Fruit fly (Drosophila melanogaster) whole organism, embryonic: ENCODE results near the gene mxt.

ENCODE experiments used
- Aef1 ChIP-seq: fragments of 200-800 bp; sonication (Bioruptor generic); IDR thresholded peaks from 3 replicates; pipeline ENCODE4 v1.3.6; 2022; ENCODE audit warnings: missing biosample characterization, missing genetic modification characterization
- B-H1 ChIP-seq: fragments of 200-800 bp; sonication (Bioruptor generic); IDR thresholded peaks from 3 replicates; pipeline ENCODE4 v1.3.6; 2022; ENCODE audit warnings: missing biosample characterization, missing genetic modification characterization
- BtbVII ChIP-seq: fragments of 200-800 bp; sonication (Bioruptor generic); optimal IDR thresholded peaks from 3 replicates; lab custom pipeline; 2017; ENCODE audit warnings: missing biosample characterization, mild to moderate bottlenecking, missing genetic modification characterization
- CG10267 ChIP-seq: fragments of 200-800 bp; sonication (Bioruptor generic); optimal IDR thresholded peaks from 2 replicates; lab custom pipeline; 2018; ENCODE audit warnings: missing biosample characterization, mild to moderate bottlenecking, missing genetic modification characterization, moderate library complexity
- CG10654 ChIP-seq: fragments of 200-800 bp; sonication (Bioruptor generic); optimal IDR thresholded peaks from 2 replicates; lab custom pipeline; 2016; ENCODE audit warnings: missing biosample characterization, missing genetic modification characterization
- CG11093 ChIP-seq: fragments of 200-800 bp; sonication (Bioruptor generic); IDR thresholded peaks from 3 replicates; pipeline ENCODE4 v1.3.6; 2022; ENCODE audit warnings: missing biosample characterization, missing genetic modification characterization
- CG12219 ChIP-seq: fragments of 200-800 bp; sonication (Bioruptor generic); optimal IDR thresholded peaks from 3 replicates; lab custom pipeline; 2018; ENCODE audit warnings: missing biosample characterization, mild to moderate bottlenecking, missing genetic modification characterization
- CG13123 ChIP-seq: fragments of 200-800 bp; sonication (Bioruptor generic); optimal IDR thresholded peaks from 2 replicates; lab custom pipeline; 2016; ENCODE audit warnings: missing biosample characterization, missing genetic modification characterization
- CG13287 ChIP-seq: fragments of 200-800 bp; sonication (Bioruptor generic); IDR thresholded peaks from 2 replicates; pipeline ENCODE4 v1.3.6; 2022; ENCODE audit warnings: missing biosample characterization, missing genetic modification characterization; ENCODE audit not compliant: partially characterized antibody
- CG17829 ChIP-seq: fragments of 200-800 bp; optimal IDR thresholded peaks from 2 replicates; lab custom pipeline; 2019; ENCODE audit warnings: missing biosample characterization, mild to moderate bottlenecking, missing genetic modification characterization, moderate library complexity
- CG2199 ChIP-seq: fragments of 200-800 bp; sonication (Bioruptor generic); IDR thresholded peaks from 3 replicates; pipeline ENCODE4 v1.3.6; 2022; ENCODE audit warnings: missing biosample characterization, missing genetic modification characterization
- CG2678 ChIP-seq: fragments of 200-800 bp; sonication (Bioruptor generic); optimal IDR thresholded peaks from 3 replicates; lab custom pipeline; 2019; ENCODE audit warnings: missing biosample characterization, mild to moderate bottlenecking, missing genetic modification characterization, moderate library complexity
- CG3281 ChIP-seq: fragments of 200-800 bp; sonication (Bioruptor generic); optimal IDR thresholded peaks from 3 replicates; lab custom pipeline; 2017; ENCODE audit warnings: missing biosample characterization, mild to moderate bottlenecking, missing genetic modification characterization
- CG3726 ChIP-seq: fragments of 200-800 bp; sonication (Bioruptor generic); IDR thresholded peaks from 3 replicates; pipeline ENCODE4, ENCODE4 v1.3.6; 2022; ENCODE audit warnings: missing biosample characterization, missing genetic modification characterization
- CG3838 ChIP-seq: fragments of 200-800 bp; sonication (Bioruptor generic); optimal IDR thresholded peaks from 3 replicates; lab custom pipeline; 2016; ENCODE audit warnings: missing biosample characterization, missing genetic modification characterization
- CG4707 ChIP-seq: fragments of 200-800 bp; sonication (Bioruptor generic); optimal IDR thresholded peaks from 2 replicates; lab custom pipeline; 2018; ENCODE audit warnings: missing biosample characterization, mild to moderate bottlenecking, missing genetic modification characterization, moderate library complexity
- CG4820 ChIP-seq: fragments of 200-800 bp; sonication (Bioruptor generic); optimal IDR thresholded peaks from 3 replicates; lab custom pipeline; 2016; ENCODE audit warnings: missing biosample characterization, missing genetic modification characterization
- CG7786 ChIP-seq: fragments of 200-800 bp; sonication (Bioruptor generic); optimal IDR thresholded peaks from 2 replicates; lab custom pipeline; 2016; ENCODE audit warnings: missing biosample characterization, missing genetic modification characterization
- CG8359 ChIP-seq: fragments of 200-800 bp; sonication (Bioruptor generic); optimal IDR thresholded peaks from 2 replicates; lab custom pipeline; 2017; ENCODE audit warnings: missing biosample characterization, mild to moderate bottlenecking, missing genetic modification characterization, borderline replicate concordance
- CG8944 ChIP-seq: fragments of 200-800 bp; sonication (Bioruptor generic); optimal IDR thresholded peaks from 3 replicates; lab custom pipeline; 2016; ENCODE audit warnings: missing biosample characterization, missing genetic modification characterization
- CG9932 ChIP-seq: fragments of 200-800 bp; sonication (Bioruptor generic); IDR thresholded peaks from 2 replicates; pipeline ENCODE4 v1.3.6; 2022; ENCODE audit warnings: missing biosample characterization, missing genetic modification characterization
- CHES-1-like ChIP-seq: fragments of 200-800 bp; sonication (Bioruptor generic); optimal IDR thresholded peaks from 2 replicates; lab custom pipeline; 2016; ENCODE audit warnings: missing biosample characterization, missing genetic modification characterization
- CoRest ChIP-seq: fragments of 200-800 bp; sonication (Bioruptor generic); optimal IDR thresholded peaks from 3 replicates; lab custom pipeline; 2018; ENCODE audit warnings: missing biosample characterization, mild to moderate bottlenecking, missing genetic modification characterization, moderate library complexity
- Dfd ChIP-seq, 2 experiments: fragments of >200 bp; optimal IDR thresholded peaks; 2 replicates each; lab custom pipeline; 2017; ENCODE audit warnings: missing biosample characterization in 2 of 2, missing genetic modification characterization in 2 of 2
- Dll ChIP-seq: fragments of 200-800 bp; sonication (Bioruptor generic); IDR thresholded peaks from 4 replicates; pipeline ENCODE4 v1.3.6; 2022; ENCODE audit warnings: missing biosample characterization, missing genetic modification characterization; ENCODE audit not compliant: partially characterized antibody
- E2f2 ChIP-seq: fragments of 200-800 bp; sonication (Bioruptor generic); IDR thresholded peaks from 2 replicates; pipeline ENCODE4 v1.3.6; 2022; ENCODE audit warnings: missing biosample characterization, missing genetic modification characterization
- Ets65A ChIP-seq: fragments of 200-800 bp; sonication (Bioruptor generic); peaks from one replicate; lab custom pipeline; 2016; ENCODE audit warnings: missing biosample characterization, missing genetic modification characterization
- HmgD ChIP-seq: fragments of 200-800 bp; sonication (Bioruptor generic); optimal IDR thresholded peaks from 3 replicates; lab custom pipeline; 2016; ENCODE audit warnings: missing biosample characterization, missing genetic modification characterization
- Hmr ChIP-seq: fragments of 200-800 bp; sonication (Bioruptor generic); optimal IDR thresholded peaks from 3 replicates; lab custom pipeline; 2017; ENCODE audit warnings: mild to moderate bottlenecking, missing biosample characterization, missing genetic modification reagents, missing genetic modification characterization
- Hr39 ChIP-seq: fragments of >200 bp; optimal IDR thresholded peaks from 2 replicates; lab custom pipeline; 2017
- Lim3 ChIP-seq: fragments of 200-800 bp; sonication (Bioruptor generic); IDR thresholded peaks from 2 replicates; pipeline ENCODE4 v1.3.6; 2022; ENCODE audit warnings: missing biosample characterization, missing genetic modification characterization
- Med ChIP-seq: fragments of 200-800 bp; sonication (Bioruptor generic); peaks from one replicate; lab custom pipeline; 2016; ENCODE audit warnings: missing biosample characterization, missing genetic modification characterization, mild to moderate bottlenecking, inconsistent platforms, moderate library complexity
- Rx ChIP-seq: fragments of 200-800 bp; sonication (Bioruptor generic); IDR thresholded peaks from 2 replicates; pipeline ENCODE4 v1.3.6; 2022; ENCODE audit warnings: missing biosample characterization, missing genetic modification characterization
- Vsx1 ChIP-seq: fragments of 200-800 bp; sonication (Bioruptor generic); optimal IDR thresholded peaks from 2 replicates; lab custom pipeline; 2017; ENCODE audit warnings: missing biosample characterization, mild to moderate bottlenecking, missing genetic modification characterization, missing genetic modification reagents
- Xbp1 ChIP-seq: fragments of 200-800 bp; sonication (Bioruptor generic); optimal IDR thresholded peaks from 3 replicates; lab custom pipeline; 2016; ENCODE audit warnings: missing biosample characterization, mild to moderate bottlenecking, missing genetic modification characterization
- btn ChIP-seq: fragments of 200-800 bp; sonication (Bioruptor generic); optimal IDR thresholded peaks from 2 replicates; lab custom pipeline; 2016; ENCODE audit warnings: missing biosample characterization, missing genetic modification characterization
- ci ChIP-seq: fragments of 200-800 bp; sonication (Bioruptor generic); IDR thresholded peaks from 3 replicates; pipeline ENCODE4 v1.3.6; 2022; ENCODE audit warnings: missing biosample characterization, missing genetic modification characterization
- fd3F ChIP-seq: fragments of 200-800 bp; sonication (Bioruptor generic); optimal IDR thresholded peaks from 2 replicates; lab custom pipeline; 2018; ENCODE audit warnings: missing biosample characterization, mild to moderate bottlenecking, missing genetic modification characterization, moderate library complexity
- fd64A ChIP-seq: fragments of 200-800 bp; sonication (Bioruptor generic); optimal IDR thresholded peaks from 3 replicates; lab custom pipeline; 2018; ENCODE audit warnings: missing biosample characterization, mild to moderate bottlenecking, missing genetic modification characterization
- gfzf ChIP-seq: fragments of 200-800 bp; sonication (Bioruptor generic); optimal IDR thresholded peaks from 2 replicates; lab custom pipeline; 2016; ENCODE audit warnings: missing biosample characterization, mild to moderate bottlenecking, missing genetic modification characterization, moderate library complexity
- hb ChIP-seq: fragments of 200-800 bp; sonication (Bioruptor generic); IDR thresholded peaks from 3 replicates; pipeline ENCODE4 v1.3.6; 2022; ENCODE audit warnings: missing biosample characterization, missing genetic modification characterization; ENCODE audit not compliant: partially characterized antibody
- hbn ChIP-seq: fragments of 200-800 bp; sonication (Bioruptor generic); IDR thresholded peaks from 2 replicates; pipeline ENCODE4 v1.3.6; 2022; ENCODE audit warnings: missing biosample characterization, missing genetic modification characterization; ENCODE audit not compliant: partially characterized antibody
- odd ChIP-seq: fragments of 200-800 bp; sonication (Bioruptor generic); optimal IDR thresholded peaks from 2 replicates; lab custom pipeline; 2017; ENCODE audit warnings: missing biosample characterization, mild to moderate bottlenecking, missing genetic modification characterization
- phol ChIP-seq: fragments of 200-800 bp; sonication (Bioruptor generic); optimal IDR thresholded peaks from 3 replicates; lab custom pipeline; 2018; ENCODE audit warnings: missing biosample characterization, mild to moderate bottlenecking, missing genetic modification characterization, moderate library complexity
- repo ChIP-seq: fragments of 200-800 bp; sonication (Bioruptor generic); optimal IDR thresholded peaks from 2 replicates; lab custom pipeline; 2016; ENCODE audit warnings: missing biosample characterization, missing genetic modification characterization
- sima ChIP-seq: fragments of 200-800 bp; sonication (Bioruptor generic); optimal IDR thresholded peaks from 2 replicates; lab custom pipeline; 2016; ENCODE audit warnings: missing biosample characterization, missing genetic modification characterization
- sob ChIP-seq: fragments of 200-800 bp; sonication (Bioruptor generic); IDR thresholded peaks from 2 replicates; pipeline ENCODE4 v1.3.6; 2022; ENCODE audit warnings: missing biosample characterization, missing genetic modification characterization
- stc ChIP-seq: fragments of 200-800 bp; sonication (Bioruptor generic); IDR thresholded peaks from 2 replicates; pipeline ENCODE4 v1.3.6; 2022; ENCODE audit warnings: missing biosample characterization, missing genetic modification characterization
- tll ChIP-seq, 2 experiments: fragments of 200-800 bp in 1 of 2; fragments of >200 bp in 1 of 2; sonication (Bioruptor generic) in 1 of 2; optimal IDR thresholded peaks; 2 replicates each; lab custom pipeline; 2017 to 2019; ENCODE audit warnings: missing biosample characterization in 2 of 2, missing genetic modification characterization in 2 of 2, mild to moderate bottlenecking in 1 of 2, moderate library complexity in 1 of 2
- vvl ChIP-seq: fragments of 200-800 bp; sonication (Bioruptor generic); IDR thresholded peaks from 2 replicates; pipeline ENCODE4 v1.3.6; 2022; ENCODE audit warnings: missing biosample characterization, missing genetic modification characterization

Gene mxt

DNA sequence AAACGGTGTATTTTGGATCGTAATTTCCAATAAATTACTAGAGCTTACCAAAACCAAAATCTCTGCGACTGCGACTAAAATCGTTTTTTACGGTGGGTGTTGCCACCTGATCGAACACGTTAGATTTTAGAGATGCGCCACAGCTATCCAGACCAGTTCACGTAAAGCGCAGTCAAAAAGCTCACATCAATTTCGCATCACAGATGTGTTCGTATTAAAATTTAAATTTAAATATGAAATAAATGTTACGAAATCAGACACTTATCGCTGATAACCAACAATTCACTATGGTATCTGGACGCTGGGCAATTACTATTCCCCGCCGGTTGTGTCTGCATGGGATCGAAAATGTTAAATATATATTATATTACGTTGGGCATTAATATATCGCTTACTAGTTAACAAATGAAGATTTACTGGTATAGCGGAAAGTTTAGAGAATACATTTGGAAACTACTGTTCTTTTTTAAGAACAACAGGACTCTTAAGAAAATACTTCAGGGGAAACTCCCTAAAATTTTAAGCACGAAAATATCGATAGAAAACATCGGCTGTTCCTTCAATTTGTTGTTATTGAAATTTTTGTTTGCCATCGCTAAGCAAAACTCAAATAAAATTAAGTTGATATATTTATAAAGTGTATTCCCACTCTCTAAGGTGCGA lies at the start of gene mxt, which contains the start of gene CG11927 (continued):
- TF ChIP-seq phol (peak; percentile 47), E2f2 (peak; percentile 54; the same call in 1 of the 2 replicates), CoRest (tag; lab: Kevin White, UChicago) (peak; percentile 82), CG12219 (GFP tag; lab: Kevin White, UChicago) (no peak), ci (peak; percentile 72), CG8944 (GFP tag; lab: Kevin White, UChicago) (peak; percentile 8), sob (GFP tag; lab: Robert Waterston, UW) (peak; percentile 48; the same call in 1 of the 2 replicates), Vsx1 (no peak), vvl (GFP tag; lab: Robert Waterston, UW) (peak; percentile 44; the same call in 1 of the 2 replicates), Dfd (GFP tag; optimal IDR thresholded peaks at IDR 0.05; lab: Kevin White, UChicago) (no peak), gfzf (no peak), CG8359 (no peak), BtbVII (no peak), CG13123 (GFP tag; lab: Kevin White, UChicago) (no peak), HmgD (no peak), Ets65A (GFP tag; lab: Kevin White, UChicago) (peak; percentile 13), CG17829 (tag; lab: Kevin White, UChicago) (peak; percentile 17), CG11093 (0 out of 3 replicates have a peak, but pooled peaks have one; percentile 31), Hr39 (lab: Kevin White, UChicago) (no peak), Dll (peak; percentile 93), odd (GFP tag; lab: Kevin White, UChicago) (no peak), repo (GFP tag; lab: Kevin White, UChicago) (no peak), CG10654 (GFP tag; lab: Kevin White, UChicago) (peak; percentile 38), CG13287 (peak; percentile 90), Rx (GFP tag; lab: Robert Waterston, UW) (0 out of 2 replicates have a peak, but pooled peaks have one; percentile 13), Lim3 (GFP tag; lab: Robert Waterston, UW) (no peak), fd3F (GFP tag; lab: Kevin White, UChicago) (peak; percentile 23), Hmr (no peak), CG4820 (GFP tag; lab: Kevin White, UChicago) (peak; percentile 21), CG4707 (GFP tag; lab: Kevin White, UChicago) (no peak), hb (peak; percentile 75), CHES-1-like (GFP tag; lab: Kevin White, UChicago) (no peak), B-H1 (GFP tag; lab: Robert Waterston, UW) (no peak), CG7786 (GFP tag; lab: Kevin White, UChicago) (peak; percentile 25), Xbp1 (peak; percentile 66), fd64A (GFP tag; lab: Kevin White, UChicago) (no peak), btn (GFP tag; lab: Kevin White, UChicago) (no peak), stc (GFP tag; lab: Robert Waterston, UW) (no peak), CG10267 (peak; percentile 43), CG2199 (GFP tag; lab: Robert Waterston, UW) (no peak), sima (no peak), tll (GFP tag; optimal IDR thresholded peaks at IDR 0.05; lab: Kevin White, UChicago) (no peak), CG3281 (GFP tag; lab: Kevin White, UChicago) (no peak), Aef1 (peak; percentile 20; the same call in 2 of the 3 replicates), hbn (GFP tag; lab: Robert Waterston, UW) (peak; percentile 87), CG2678 (tag; lab: Kevin White, UChicago) (no peak), CG3838 (GFP tag; lab: Kevin White, UChicago) (peak; percentile 7), Med (GFP tag; lab: Kevin White, UChicago) (peak; percentile 86), CG9932 (GFP tag; lab: Robert Waterston, UW) (peak; percentile 85), CG3726 (GFP tag; lab: Robert Waterston, UW) (no peak)
